Fruit fly (Drosophila melanogaster): ENCODE data around the gene Rpn13R.

Gene Rpn13R

dm6 chrX:5091757-5092348 lies 39.8 kb upstream of the Rpn13R start:
- no peak for TF ChIP-seq Gug (GFP tag; IDR thresholded peaks at IDR 0.05)
- TF ChIP-seq Blimp-1 (GFP tag; optimal IDR thresholded peaks at IDR 0.05): no peak
- no peak for TF ChIP-seq dac (GFP tag; optimal IDR thresholded peaks at IDR 0.05)
- no peak for TF ChIP-seq Ets21C (GFP tag; optimal IDR thresholded peaks at IDR 0.05)
- TF ChIP-seq salr (GFP tag; optimal IDR thresholded peaks at IDR 0.05): no peak
- no peak for TF ChIP-seq Smox (GFP tag; optimal IDR thresholded peaks at IDR 0.05)
- peak; percentile 0 for TF ChIP-seq vri (GFP tag; optimal IDR thresholded peaks at IDR 0.05)
- TF ChIP-seq CG6854 (GFP tag; optimal IDR thresholded peaks at IDR 0.05): no peak
- peak; percentile 6 for TF ChIP-seq fkh (GFP tag; optimal IDR thresholded peaks at IDR 0.05)

- TF ChIP-seq CG9139 (GFP tag; optimal IDR thresholded peaks at IDR 0.05) (no peak), topi (GFP tag; optimal IDR thresholded peaks at IDR 0.05) (no peak), Met (GFP tag; optimal IDR thresholded peaks at IDR 0.05) (no peak), CG4318 (GFP tag; optimal IDR thresholded peaks at IDR 0.05) (no peak), CG15336 (GFP tag; IDR thresholded peaks at IDR 0.05) (no peak), CG10631 (GFP tag; optimal IDR thresholded peaks at IDR 0.05) (peak; percentile 11), svp (GFP tag) (peak; percentile 48), CG6276 (GFP tag; optimal IDR thresholded peaks at IDR 0.05) (no peak), vri (GFP tag; optimal IDR thresholded peaks at IDR 0.05) (no peak), Eip75B (GFP tag; optimal IDR thresholded peaks at IDR 0.05) (no peak), CG10669 (GFP tag; optimal IDR thresholded peaks at IDR 0.05) (no peak), Hr4 (GFP tag; optimal IDR thresholded peaks at IDR 0.05) (no peak), esn (GFP tag; optimal IDR thresholded peaks at IDR 0.05) (no peak), Eip78C (GFP tag) (peak; percentile 58), dac (GFP tag; optimal IDR thresholded peaks at IDR 0.05) (no peak), Hr39 (GFP tag; optimal IDR thresholded peaks at IDR 0.05) (peak; percentile 13), pdm3 (GFP tag; optimal IDR thresholded peaks at IDR 0.05) (peak; percentile 10), Ets96B (tag; optimal IDR thresholded peaks at IDR 0.05) (no peak), Lpt (GFP tag; optimal IDR thresholded peaks at IDR 0.05) (no peak), CG16779 (tag; optimal IDR thresholded peaks at IDR 0.05) (no peak), ss (GFP tag; optimal IDR thresholded peaks at IDR 0.05) (no peak), fd59A (GFP tag; optimal IDR thresholded peaks at IDR 0.05) (no peak), cyc (GFP tag; optimal IDR thresholded peaks at IDR 0.05) (no peak), spab (GFP tag; optimal IDR thresholded peaks at IDR 0.05) (no peak), Smox (GFP tag; optimal IDR thresholded peaks at IDR 0.05) (no peak), net (GFP tag; optimal IDR thresholded peaks at IDR 0.05) (no peak), OdsH (GFP tag; optimal IDR thresholded peaks at IDR 0.05) (no peak), CG32006 (GFP tag; optimal IDR thresholded peaks at IDR 0.05) (no peak), lz (GFP tag; optimal IDR thresholded peaks at IDR 0.05) (no peak), salr (GFP tag; optimal IDR thresholded peaks at IDR 0.05) (no peak), CG6792 (GFP tag; optimal IDR thresholded peaks at IDR 0.05) (no peak), CG8119 (GFP tag; IDR thresholded peaks at IDR 0.05) (no peak), CG6163 (GFP tag; IDR thresholded peaks at IDR 0.05) (no peak), CG11294 (GFP tag; IDR thresholded peaks at IDR 0.05) (no peak), CG6854 (GFP tag; optimal IDR thresholded peaks at IDR 0.05) (no peak), CG3032 (tag; optimal IDR thresholded peaks at IDR 0.05) (no peak)
Measured at dm6 chrX:5093924-5094323, 37.8 kb upstream of the Rpn13R start.

- TF ChIP-seq CG16779 (tag; optimal IDR thresholded peaks at IDR 0.05) (no peak), CG34406 (GFP tag; optimal IDR thresholded peaks at IDR 0.05) (no peak), Hr39 (GFP tag; optimal IDR thresholded peaks at IDR 0.05) (no peak), Met (GFP tag; optimal IDR thresholded peaks at IDR 0.05) (no peak), Lpt (GFP tag; optimal IDR thresholded peaks at IDR 0.05) (no peak), CG1621 (tag; optimal IDR thresholded peaks at IDR 0.05) (no peak)
Measured at dm6 chrX:5094387-5094786, 37.3 kb upstream of the Rpn13R start.
